Fruit fly (Drosophila melanogaster) Kc167 (cell line): ENCODE results near the gene otu.

Experiments
- Myc ChIP-seq: fragments of >200 bp; optimal IDR thresholded peaks from 2 replicates; lab custom pipeline; 2017; ENCODE audit warnings: missing external identifiers
- insv ChIP-seq: fragments of >200 bp; optimal IDR thresholded peaks from 3 replicates; lab custom pipeline; 2018; ENCODE audit warnings: missing external identifiers

- no peak for TF ChIP-seq insv (lab: Kevin White, UChicago)
- TF ChIP-seq Myc (lab: Kevin White, UChicago) = no peak
These were observed 34.2 kb downstream of the otu start, which contains the start of gene org-1 for dm6 chrX:8455019-8455555.
